Fruit fly (Drosophila melanogaster): ENCODE measurements around the gene Keap1.

Keap1 gene

DNA sequence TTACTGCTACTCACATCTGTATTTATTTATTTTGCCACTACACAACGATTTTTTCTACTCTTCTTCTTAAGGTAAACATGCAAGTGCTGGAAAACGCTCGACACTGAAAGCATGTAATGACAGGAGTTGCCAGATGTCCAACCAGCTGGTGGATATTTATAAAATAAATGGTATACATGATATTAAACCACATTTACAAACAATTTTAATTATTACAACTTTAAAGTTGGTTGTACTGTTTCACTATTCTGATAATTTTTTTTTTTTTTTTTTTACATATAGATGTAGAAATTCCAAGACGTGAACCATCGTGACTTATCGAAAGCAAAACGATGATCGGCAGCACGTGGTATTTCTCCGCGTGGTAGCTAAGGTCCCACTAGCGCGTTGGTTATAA lies at the start of gene Keap1, which contains the start of gene kuk (continued):
- TF ChIP-seq CG10274 (GFP tag; optimal IDR thresholded peaks at IDR 0.05) (no peak), CG1602 (GFP tag; optimal IDR thresholded peaks at IDR 0.05) (peak; percentile 59), lbe (GFP tag; optimal IDR thresholded peaks at IDR 0.05) (peak; percentile 62), Usf (GFP tag; optimal IDR thresholded peaks at IDR 0.05) (no peak), Pdp1 (GFP tag; optimal IDR thresholded peaks at IDR 0.05) (peak; percentile 58 to 82), Elba2 (GFP tag; optimal IDR thresholded peaks at IDR 0.05) (no peak), CG4707 (GFP tag; optimal IDR thresholded peaks at IDR 0.05) (no peak), fd64A (GFP tag; optimal IDR thresholded peaks at IDR 0.05) (no peak), Drgx (GFP tag; IDR thresholded peaks at IDR 0.05) (no peak), jing (GFP tag; optimal IDR thresholded peaks at IDR 0.05) (no peak), gsb (GFP tag; IDR thresholded peaks at IDR 0.05) (no peak), onecut (GFP tag; IDR thresholded peaks at IDR 0.05) (peak; percentile 58), dysf (GFP tag; IDR thresholded peaks at IDR 0.05) (peak; percentile 25; the same call in 1 of the 3 replicates), Tbp (GFP tag; optimal IDR thresholded peaks at IDR 0.05) (peak; percentile 20), CG17359 (tag; optimal IDR thresholded peaks at IDR 0.05) (peak; percentile 99), CG31388 (GFP tag; optimal IDR thresholded peaks at IDR 0.05) (no peak), Atf6 (GFP tag; IDR thresholded peaks at IDR 0.05) (no peak), eve (GFP tag; optimal IDR thresholded peaks at IDR 0.05) (no peak), CG15269 (tag; optimal IDR thresholded peaks at IDR 0.05) (peak; percentile 29), CG8089 (GFP tag; optimal IDR thresholded peaks at IDR 0.05) (peak; percentile 24), Ptx1 (GFP tag; IDR thresholded peaks at IDR 0.05) (peak; percentile 61), H15 (GFP tag; IDR thresholded peaks at IDR 0.05) (no peak), CG9609 (GFP tag; optimal IDR thresholded peaks at IDR 0.05) (peak; percentile 53), Trl (optimal IDR thresholded peaks at IDR 0.05) (peak in 1 of 2 experiments; percentile 4), Trl (GFP tag; optimal IDR thresholded peaks at IDR 0.05) (peak; percentile 71), sna (GFP tag; IDR thresholded peaks at IDR 0.05; ENCODE audit: partially characterized antibody) (peak; percentile 72), CG1233 (GFP tag; optimal IDR thresholded peaks at IDR 0.05) (peak; percentile 6), CG7786 (GFP tag; optimal IDR thresholded peaks at IDR 0.05) (peak; percentile 51), Blimp-1 (GFP tag; optimal IDR thresholded peaks at IDR 0.05) (peak; percentile 6), bcd (GFP tag; optimal IDR thresholded peaks at IDR 0.05) (peak; percentile 60), vfl (GFP tag; optimal IDR thresholded peaks at IDR 0.05) (peak; percentile 24), CG4328 (GFP tag; optimal IDR thresholded peaks at IDR 0.05) (no peak), gsb-n (tag; optimal IDR thresholded peaks at IDR 0.05) (peak; percentile 56), p53 (GFP tag; optimal IDR thresholded peaks at IDR 0.05) (no peak), cas (GFP tag; IDR thresholded peaks at IDR 0.05) (peak; percentile 40; the same call in 1 of the 2 replicates), CG42726 (GFP tag; IDR thresholded peaks at IDR 0.05; ENCODE audit: partially characterized antibody) (peak; percentile 84), CG12391 (tag; optimal IDR thresholded peaks at IDR 0.05) (peak; percentile 79), caup (GFP tag; optimal IDR thresholded peaks at IDR 0.05; ENCODE audit: severe bottlenecking) (peak; percentile 59), Dek (tag; optimal IDR thresholded peaks at IDR 0.05) (peak; percentile 52), Ets97D (GFP tag; optimal IDR thresholded peaks at IDR 0.05) (peak; percentile 90), Neu2 (GFP tag; optimal IDR thresholded peaks at IDR 0.05; ENCODE audit: borderline replicate concordance) (no peak), Stat92E (GFP tag; optimal IDR thresholded peaks at IDR 0.05) (no peak), CG30431 (GFP tag; optimal IDR thresholded peaks at IDR 0.05) (no peak), zfh1 (GFP tag; IDR thresholded peaks at IDR 0.05) (peak; percentile 63; the same call in 1 of the 3 replicates), CG9437 (GFP tag; optimal IDR thresholded peaks at IDR 0.05) (no peak), CG3281 (GFP tag; optimal IDR thresholded peaks at IDR 0.05) (no peak), NFAT (GFP tag; IDR thresholded peaks at IDR 0.05) (peak; percentile 50; the same call in 1 of the 2 replicates), pfk (GFP tag; optimal IDR thresholded peaks at IDR 0.05) (peak; percentile 29), CG8478 (optimal IDR thresholded peaks at IDR 0.05) (no peak), HLH54F (GFP tag; optimal IDR thresholded peaks at IDR 0.05) (peak; percentile 73), tgo (GFP tag; IDR thresholded peaks at IDR 0.05) (no peak)

Data from whole organism, embryonic.